Fruit fly (Drosophila melanogaster): ENCODE data around the gene OdsH.

- TF ChIP-seq Rel (GFP tag; optimal IDR thresholded peaks at IDR 0.05): no peak
- TF ChIP-seq Rel (tag; optimal IDR thresholded peaks at IDR 0.05): no peak
- no peak for TF ChIP-seq CG9705 (GFP tag; optimal IDR thresholded peaks at IDR 0.05)
- no peak for TF ChIP-seq N (GFP tag; optimal IDR thresholded peaks at IDR 0.05)
- TF ChIP-seq OdsH (GFP tag; optimal IDR thresholded peaks at IDR 0.05): no peak
- TF ChIP-seq tai (GFP tag; optimal IDR thresholded peaks at IDR 0.05): no peak
- no peak for TF ChIP-seq psq (GFP tag; optimal IDR thresholded peaks at IDR 0.05)
- TF ChIP-seq rgr (GFP tag; optimal IDR thresholded peaks at IDR 0.05): no peak
- no peak for TF ChIP-seq Hr83 (GFP tag; optimal IDR thresholded peaks at IDR 0.05; ENCODE audit: poor library complexity, severe bottlenecking)
- TF ChIP-seq foxo (GFP tag; optimal IDR thresholded peaks at IDR 0.05): no peak
- no peak for TF ChIP-seq Abd-B (GFP tag; optimal IDR thresholded peaks at IDR 0.05)
- TF ChIP-seq Myc (optimal IDR thresholded peaks at IDR 0.05): no peak
- TF ChIP-seq fru (GFP tag; optimal IDR thresholded peaks at IDR 0.05): no peak
- no peak for TF ChIP-seq Dif (GFP tag; optimal IDR thresholded peaks at IDR 0.05; ENCODE audit: partially characterized antibody)
Measured at dm6 chrX:17756845-17757244, 34.0 kb upstream of the OdsH start.

Measured in whole organism, wandering third instar larva.